Fruit fly (Drosophila melanogaster): ENCODE measurements around the gene pic.

The pic gene

dm6 chr3R:13063746-13064592 is 11.9 kb downstream of the pic start (continued):
- TF ChIP-seq Opbp (GFP tag; IDR thresholded peaks at IDR 0.05; ENCODE audit: partially characterized antibody) (peak; percentile 44; the same call in 1 of the 3 replicates), vnd (GFP tag; IDR thresholded peaks at IDR 0.05; ENCODE audit: partially characterized antibody) (0 out of 3 replicates have a peak, but pooled peaks have one; percentile 46), pros (GFP tag; optimal IDR thresholded peaks at IDR 0.05) (peak; percentile 26), CG12942 (GFP tag; optimal IDR thresholded peaks at IDR 0.05) (no peak), CG4328 (GFP tag; optimal IDR thresholded peaks at IDR 0.05) (peak; percentile 6), Dll (GFP tag; IDR thresholded peaks at IDR 0.05; ENCODE audit: partially characterized antibody) (0 out of 4 replicates have a peak, but pooled peaks have one; percentile 48), twi (tag; optimal IDR thresholded peaks at IDR 0.05) (peak; percentile 50), CG12769 (tag; optimal IDR thresholded peaks at IDR 0.05) (no peak), BEAF-32 (GFP tag; optimal IDR thresholded peaks at IDR 0.05) (no peak), MTF-1 (GFP tag; optimal IDR thresholded peaks at IDR 0.05; ENCODE audit: borderline replicate concordance) (no peak), Mes4 (GFP tag; optimal IDR thresholded peaks at IDR 0.05) (peak; percentile 18), CG13287 (GFP tag; IDR thresholded peaks at IDR 0.05; ENCODE audit: partially characterized antibody) (peak; percentile 51; the same call in 1 of the 2 replicates), CG6254 (GFP tag; optimal IDR thresholded peaks at IDR 0.05) (no peak), CG14710 (tag; optimal IDR thresholded peaks at IDR 0.05) (no peak), Spps (tag; optimal IDR thresholded peaks at IDR 0.05) (no peak), sens (GFP tag) (peak; percentile 70), lmd (GFP tag; IDR thresholded peaks at IDR 0.05) (no peak; the same call in 1 of the 2 replicates), Jarid2 (GFP tag; optimal IDR thresholded peaks at IDR 0.05) (peak; percentile 58), vvl (GFP tag; IDR thresholded peaks at IDR 0.05) (0 out of 2 replicates have a peak, but pooled peaks have one; percentile 15), lola (GFP tag; optimal IDR thresholded peaks at IDR 0.05) (peak in 2 of 3 experiments; percentile 1 to 91), Lpt (GFP tag; optimal IDR thresholded peaks at IDR 0.05) (no peak), Fer2 (tag; optimal IDR thresholded peaks at IDR 0.05) (no peak), Stat92E (GFP tag; optimal IDR thresholded peaks at IDR 0.05) (peak in 2 of 3 experiments; percentile 38 to 67), CoRest (tag; optimal IDR thresholded peaks at IDR 0.05) (peak; percentile 83), CG9797 (GFP tag; optimal IDR thresholded peaks at IDR 0.05) (no peak), CG12219 (GFP tag; optimal IDR thresholded peaks at IDR 0.05) (no peak), CG1832 (GFP tag; optimal IDR thresholded peaks at IDR 0.05) (peak; percentile 91), CG1792 (GFP tag; optimal IDR thresholded peaks at IDR 0.05) (no peak), slou (GFP tag; optimal IDR thresholded peaks at IDR 0.05) (no peak), slp2 (GFP tag; optimal IDR thresholded peaks at IDR 0.05) (no peak), Oli (tag; optimal IDR thresholded peaks at IDR 0.05) (no peak), nom (GFP tag; optimal IDR thresholded peaks at IDR 0.05) (no peak), nau (GFP tag; optimal IDR thresholded peaks at IDR 0.05) (peak; percentile 7), CG10654 (GFP tag; optimal IDR thresholded peaks at IDR 0.05) (no peak), CG7839 (tag; optimal IDR thresholded peaks at IDR 0.05) (peak; percentile 7), CG10462 (GFP tag; optimal IDR thresholded peaks at IDR 0.05) (no peak), emc (GFP tag; optimal IDR thresholded peaks at IDR 0.05) (no peak), repo (GFP tag; optimal IDR thresholded peaks at IDR 0.05) (no peak), grau (tag; optimal IDR thresholded peaks at IDR 0.05) (no peak), Rx (GFP tag; IDR thresholded peaks at IDR 0.05) (no peak), so (GFP tag; IDR thresholded peaks at IDR 0.05) (no peak), chif (GFP tag; optimal IDR thresholded peaks at IDR 0.05) (peak in 1 of 2 experiments; percentile 41), Mrtf (GFP tag; IDR thresholded peaks at IDR 0.05) (no peak), abd-A (tag; optimal IDR thresholded peaks at IDR 0.05) (peak; percentile 93), nerfin-1 (tag; optimal IDR thresholded peaks at IDR 0.05) (peak; percentile 48), HLH3B (GFP tag; IDR thresholded peaks at IDR 0.05) (no peak), CG8478 (optimal IDR thresholded peaks at IDR 0.05) (peak; percentile 100)

All from whole organism, embryonic.